Fruit fly (Drosophila melanogaster) whole organism, adult: Measurements from ENCODE around the gene hfp.

ENCODE experiments used
- CG1620 ChIP-seq: fragments of 200-800 bp; sonication (Bioruptor generic); optimal IDR thresholded peaks from 2 replicates; lab custom pipeline; 2016; ENCODE audit warnings: missing biosample characterization, missing genetic modification characterization
- CG5204 ChIP-seq: fragments of 200-800 bp; sonication (Bioruptor generic); optimal IDR thresholded peaks from 2 replicates; lab custom pipeline; 2016; ENCODE audit warnings: missing biosample characterization, missing genetic modification characterization
- CG7045 ChIP-seq: fragments of 200-800 bp; sonication (Bioruptor generic); optimal IDR thresholded peaks from 2 replicates; lab custom pipeline; 2017; ENCODE audit warnings: missing biosample characterization, mild to moderate bottlenecking, missing genetic modification characterization
- Hr96 ChIP-seq: fragments of 200-800 bp; sonication (Bioruptor generic); optimal IDR thresholded peaks from 2 replicates; lab custom pipeline; 2016; ENCODE audit warnings: missing biosample characterization, missing genetic modification characterization
- cnc ChIP-seq, 2 experiments: fragments of >200 bp; optimal IDR thresholded peaks; 2 replicates each; lab custom pipeline; 2017
- kay ChIP-seq: fragments of 200-800 bp; sonication (Bioruptor generic); peaks from one replicate; lab custom pipeline; 2016; ENCODE audit warnings: missing biosample characterization, missing genetic modification characterization, borderline replicate concordance
- pad ChIP-seq: fragments of 200-800 bp; sonication (Bioruptor generic); optimal IDR thresholded peaks from 3 replicates; lab custom pipeline; 2017; ENCODE audit warnings: missing biosample characterization, missing genetic modification characterization, mild to moderate bottlenecking, moderate library complexity, missing genetic modification reagents

DNA sequence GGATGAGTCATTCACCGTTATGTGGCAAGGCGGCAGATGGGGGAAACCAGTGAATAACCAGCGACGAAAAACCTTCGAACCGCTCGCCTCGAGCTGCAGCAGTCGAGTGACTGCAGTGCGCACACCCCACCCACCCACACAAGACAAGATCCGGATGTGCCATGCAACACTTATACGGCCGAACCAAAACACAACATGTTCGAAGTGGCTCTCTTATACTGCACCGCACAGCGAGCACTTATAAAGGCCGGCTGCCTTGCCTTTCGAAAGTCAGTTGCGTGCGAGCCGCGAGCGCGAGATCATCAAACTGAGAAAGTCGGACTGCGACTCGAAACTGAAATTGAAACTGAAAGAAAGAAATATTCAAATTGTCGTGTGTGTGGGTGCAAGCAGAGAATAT, 38.8 kb downstream of the hfp start, which contains the start of gene rho:
- TF ChIP-seq pad (no peak), CG5204 (GFP tag; lab: Kevin White, UChicago) (no peak), kay (GFP tag; lab: Kevin White, UChicago) (no peak), CG7045 (no peak), Hr96 (GFP tag; lab: Kevin White, UChicago) (no peak), CG1620 (no peak), cnc (optimal IDR thresholded peaks at IDR 0.05; lab: Kevin White, UChicago) (no peak)
